Worm (Caenorhabditis elegans) whole organism, mixed stage, embryonic: ENCODE measurements around the gene daam-1.

Source experiments
- flh-1 ChIP-seq: fragments of 200-800 bp; sonication (Bioruptor generic); optimal IDR thresholded peaks from 2 replicates; lab custom pipeline; 2018; ENCODE audit warnings: mild to moderate bottlenecking, missing genetic modification characterization, moderate library complexity, missing compliant biosample characterization
- lin-32 ChIP-seq: fragments of 200-800 bp; sonication (Bioruptor generic); optimal IDR thresholded peaks from 2 replicates; lab custom pipeline; 2018; ENCODE audit warnings: mild to moderate bottlenecking, missing genetic modification characterization, missing compliant biosample characterization
- mab-5 ChIP-seq: fragments of 150-350 bp; optimal IDR thresholded peaks from 2 replicates; lab custom pipeline; 2014; ENCODE audit warnings: missing biosample characterization, missing genetic modification characterization
- mep-1 ChIP-seq: fragments of 150-350 bp; optimal IDR thresholded peaks from 2 replicates; lab custom pipeline; 2017; ENCODE audit warnings: missing biosample characterization, missing genetic modification reagents, missing genetic modification characterization, inconsistent platforms
- ztf-11 ChIP-seq: fragments of 150-350 bp; optimal IDR thresholded peaks from 2 replicates; lab custom pipeline; 2014; ENCODE audit warnings: missing biosample characterization, missing genetic modification characterization

- no peak for TF ChIP-seq lin-32
- TF ChIP-seq flh-1 (GFP tag; lab: Kevin White, UChicago): no peak
- TF ChIP-seq mab-5: no peak
- no peak for TF ChIP-seq mep-1 (tag; lab: Kevin White, UChicago)
- TF ChIP-seq ztf-11 (tag; lab: Kevin White, UChicago): no peak
Observed at ce11 chrV:127882-128281, 44.2 kb upstream of the daam-1 start, which contains the start of the genes W03F9.2 and sftb-2.
